Worm (Caenorhabditis elegans) whole organism, L4/young adult: Measurements from ENCODE around the gene sru-13.
"Not testable (repeated sequence)": the region's sequence is repeated elsewhere in the genome, so short reads cannot be mapped to it uniquely, and the experiment has no call there.

Experiments
- W03F9.2 ChIP-seq: fragments of 150-350 bp; optimal IDR thresholded peaks from 2 replicates; lab custom pipeline; 2014; ENCODE audit warnings: missing biosample characterization, missing genetic modification characterization
- dao-5 ChIP-seq: sonication (generic microtip); optimal IDR thresholded peaks from 2 replicates; lab custom pipeline; 2016; ENCODE audit warnings: missing genotype, missing genetic modification characterization, moderate library complexity, missing compliant biosample characterization
- him-1 ChIP-seq: sonication (generic microtip); optimal IDR thresholded peaks from 2 replicates; lab custom pipeline; 2016; ENCODE audit warnings: missing genotype, missing genetic modification reagents, missing genetic modification characterization, missing compliant biosample characterization

Gene sru-13

ce11 chrIV:12484479-12484878 is 37.9 kb downstream of the sru-13 start, which contains the start of gene T04A11.4:
Gene T04A11.4, minus strand, starts transcription at chrIV:12484579.
- TF ChIP-seq W03F9.2, him-1, dao-5 (tag; lab: Kevin White, UChicago): not testable (repeated sequence)

- not testable (repeated sequence) for TF ChIP-seq W03F9.2, him-1, dao-5 (tag; lab: Kevin White, UChicago)
Measured at ce11 chrIV:12478711-12479110, 43.7 kb downstream of the sru-13 start, which contains the start of gene igdb-1. Gene igdb-1, plus strand, starts transcription at chrIV:12479011.

- not testable (repeated sequence) for TF ChIP-seq dao-5, him-1, W03F9.2 (tag; lab: Kevin White, UChicago)
Measured at ce11 chrIV:12476942-12477341, 45.5 kb downstream of the sru-13 start, which contains the start of gene T04A11.1. Gene T04A11.1, minus strand, starts transcription at chrIV:12477042.
